Worm (Caenorhabditis elegans): ENCODE measurements around the gene ctl-3.

DNA sequence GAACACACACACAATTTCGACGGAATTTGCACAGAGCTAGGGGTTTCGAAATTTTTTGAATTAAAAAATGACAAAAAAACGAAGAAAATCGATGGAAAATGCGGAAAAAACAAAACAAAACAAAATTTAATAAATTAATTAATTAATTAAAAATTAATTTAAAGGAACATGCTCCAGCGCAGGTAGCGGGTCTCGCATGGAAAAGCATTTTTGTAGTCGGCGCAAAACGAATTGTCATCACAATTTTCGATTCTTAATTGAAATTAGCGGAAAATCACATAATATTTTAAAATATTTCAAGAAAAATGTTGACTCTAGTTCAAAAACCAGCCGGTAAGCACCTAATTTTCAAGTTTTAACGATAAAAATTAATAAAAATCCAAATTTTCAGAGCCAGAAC lies 34.2 kb downstream of the ctl-3 start, which contains the start of gene Y54G11A.3:
- no peak for TF ChIP-seq ztf-11 (tag; optimal IDR thresholded peaks at IDR 0.05)
- TF ChIP-seq nhr-237 (tag; optimal IDR thresholded peaks at IDR 0.05): no peak

Measured in whole organism, mixed stage, embryonic.